Fruit fly (Drosophila melanogaster) whole organism, pupa: Measurements from ENCODE around the gene CG32137.

Experiments
- CG10348 ChIP-seq: fragments of 200-800 bp; sonication (Bioruptor generic); IDR thresholded peaks from 2 replicates; pipeline ENCODE4 v1.3.6; 2022; ENCODE audit warnings: missing biosample characterization, missing genetic modification characterization
- CG12605 ChIP-seq: fragments of 200-800 bp; sonication (Bioruptor generic); IDR thresholded peaks from 2 replicates; pipeline ENCODE4 v1.3.6; 2022; ENCODE audit warnings: missing biosample characterization, missing genetic modification characterization
- CG13204 ChIP-seq: fragments of 200-800 bp; sonication (Bioruptor generic); optimal IDR thresholded peaks from 2 replicates; lab custom pipeline; 2018; ENCODE audit warnings: missing biosample characterization, mild to moderate bottlenecking, missing genetic modification characterization, moderate library complexity
- CG14655 ChIP-seq: fragments of 200-800 bp; sonication (Bioruptor generic); optimal IDR thresholded peaks from 3 replicates; lab custom pipeline; 2017; ENCODE audit warnings: mild to moderate bottlenecking, missing biosample characterization, missing genetic modification reagents, missing genetic modification characterization
- CG15710 ChIP-seq: fragments of 200-800 bp; sonication (Bioruptor generic); optimal IDR thresholded peaks from 2 replicates; lab custom pipeline; 2018; ENCODE audit warnings: missing biosample characterization, mild to moderate bottlenecking, missing genetic modification characterization, moderate library complexity
- CG17806 ChIP-seq: fragments of 200-800 bp; sonication (Bioruptor generic); optimal IDR thresholded peaks from 2 replicates; lab custom pipeline; 2018; ENCODE audit warnings: missing biosample characterization, mild to moderate bottlenecking, missing genetic modification characterization, moderate library complexity
- CG32121 ChIP-seq: fragments of 200-800 bp; sonication (Bioruptor generic); IDR thresholded peaks from 2 replicates; pipeline ENCODE4 v1.3.6; 2022; ENCODE audit warnings: missing biosample characterization, missing genetic modification characterization
- CG34367 ChIP-seq: fragments of 200-800 bp; sonication (Bioruptor generic); optimal IDR thresholded peaks from 2 replicates; lab custom pipeline; 2018; ENCODE audit warnings: missing biosample characterization, mild to moderate bottlenecking, missing genetic modification characterization
- CG4496 ChIP-seq: fragments of 200-800 bp; sonication (Bioruptor generic); IDR thresholded peaks from 3 replicates; pipeline ENCODE4 v1.3.6; 2022; ENCODE audit warnings: missing biosample characterization, missing genetic modification characterization
- CG8159 ChIP-seq: fragments of 200-800 bp; sonication (Bioruptor generic); optimal IDR thresholded peaks from 3 replicates; lab custom pipeline; 2018; ENCODE audit warnings: missing biosample characterization, mild to moderate bottlenecking, missing genetic modification characterization, moderate library complexity
- CG8301 ChIP-seq: fragments of 200-800 bp; sonication (Bioruptor generic); optimal IDR thresholded peaks from 2 replicates; lab custom pipeline; 2018; ENCODE audit warnings: missing biosample characterization, mild to moderate bottlenecking, missing genetic modification characterization
- CG9948 ChIP-seq: fragments of 200-800 bp; sonication (Bioruptor generic); optimal IDR thresholded peaks from 2 replicates; lab custom pipeline; 2018; ENCODE audit warnings: missing biosample characterization, mild to moderate bottlenecking, missing genetic modification characterization, moderate library complexity
- D1 ChIP-seq: fragments of 200-800 bp; sonication (Bioruptor generic); optimal IDR thresholded peaks from 2 replicates; lab custom pipeline; 2018; ENCODE audit warnings: missing biosample characterization, mild to moderate bottlenecking, missing genetic modification characterization, moderate library complexity
- EcR ChIP-seq: fragments of 200-800 bp; sonication (Bioruptor generic); optimal IDR thresholded peaks from 3 replicates; lab custom pipeline; 2019; ENCODE audit warnings: missing biosample characterization, missing genetic modification characterization, mild to moderate bottlenecking, moderate library complexity, missing genetic modification reagents
- Ets98B ChIP-seq: fragments of 200-800 bp; sonication (Bioruptor generic); IDR thresholded peaks from 2 replicates; pipeline ENCODE4 v1.3.6; 2022; ENCODE audit warnings: missing biosample characterization, missing genetic modification characterization
- Pif1A ChIP-seq: fragments of 200-800 bp; sonication (Bioruptor generic); optimal IDR thresholded peaks from 3 replicates; lab custom pipeline; 2016; ENCODE audit warnings: missing biosample characterization, missing genetic modification characterization
- Pif1B ChIP-seq: fragments of 200-800 bp; sonication (Bioruptor generic); optimal IDR thresholded peaks from 3 replicates; lab custom pipeline; 2016; ENCODE audit warnings: missing biosample characterization, missing genetic modification characterization
- Snoo ChIP-seq: fragments of 200-800 bp; sonication (Bioruptor generic); optimal IDR thresholded peaks from 3 replicates; lab custom pipeline; 2017; ENCODE audit warnings: missing biosample characterization, mild to moderate bottlenecking, missing genetic modification characterization, inconsistent platforms
- fd96Ca ChIP-seq: fragments of 200-800 bp; sonication (Bioruptor generic); IDR thresholded peaks from 3 replicates; pipeline ENCODE4 v1.3.6; 2022; ENCODE audit warnings: missing biosample characterization, missing genetic modification characterization
- gl ChIP-seq: fragments of 200-800 bp; sonication (Bioruptor generic); optimal IDR thresholded peaks from 2 replicates; lab custom pipeline; 2018; ENCODE audit warnings: missing biosample characterization, mild to moderate bottlenecking, missing genetic modification characterization
- rn ChIP-seq: fragments of 200-800 bp; sonication (Bioruptor generic); IDR thresholded peaks from 2 replicates; pipeline ENCODE4 v1.3.6; 2022; ENCODE audit warnings: missing biosample characterization, missing genetic modification characterization

CG32137 gene

DNA sequence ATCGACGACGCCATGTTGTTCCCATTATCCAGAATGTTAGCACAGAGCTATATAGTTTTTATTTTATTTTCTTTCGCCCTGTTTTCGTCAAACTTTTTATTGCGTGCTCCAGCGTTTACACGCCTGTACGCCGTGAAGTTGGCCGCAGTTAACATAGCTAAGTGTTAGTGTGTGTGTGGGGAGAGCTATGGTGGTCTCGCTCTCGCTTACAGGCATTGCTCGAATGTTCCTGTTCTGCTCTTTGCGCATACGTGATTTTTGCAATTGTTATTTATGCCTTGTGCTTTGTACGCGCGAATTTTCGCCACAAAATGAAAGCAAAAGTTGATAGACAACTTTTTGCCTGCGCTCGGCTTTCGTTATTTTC is 65.0 kb downstream of the CG32137 start:
- TF ChIP-seq CG8159 (no peak), EcR (GFP tag; lab: Kevin White, UChicago) (no peak), CG13204 (GFP tag; lab: Kevin White, UChicago) (peak; percentile 18), CG10348 (GFP tag; lab: Robert Waterston, UW) (no peak), CG17806 (tag; lab: Kevin White, UChicago) (no peak), fd96Ca (GFP tag; lab: Robert Waterston, UW) (peak; percentile 56; the same call in 1 of the 3 replicates), CG4496 (GFP tag; lab: Robert Waterston, UW) (peak; percentile 17; the same call in 1 of the 3 replicates), Ets98B (GFP tag; lab: Robert Waterston, UW) (peak; percentile 55), CG14655 (peak; percentile 17), CG32121 (peak; percentile 47; the same call in 1 of the 2 replicates), CG12605 (GFP tag; lab: Robert Waterston, UW) (peak; percentile 35; the same call in 1 of the 2 replicates), CG9948 (tag; lab: Kevin White, UChicago) (no peak), Snoo (no peak), CG8301 (tag; lab: Kevin White, UChicago) (no peak)

DNA sequence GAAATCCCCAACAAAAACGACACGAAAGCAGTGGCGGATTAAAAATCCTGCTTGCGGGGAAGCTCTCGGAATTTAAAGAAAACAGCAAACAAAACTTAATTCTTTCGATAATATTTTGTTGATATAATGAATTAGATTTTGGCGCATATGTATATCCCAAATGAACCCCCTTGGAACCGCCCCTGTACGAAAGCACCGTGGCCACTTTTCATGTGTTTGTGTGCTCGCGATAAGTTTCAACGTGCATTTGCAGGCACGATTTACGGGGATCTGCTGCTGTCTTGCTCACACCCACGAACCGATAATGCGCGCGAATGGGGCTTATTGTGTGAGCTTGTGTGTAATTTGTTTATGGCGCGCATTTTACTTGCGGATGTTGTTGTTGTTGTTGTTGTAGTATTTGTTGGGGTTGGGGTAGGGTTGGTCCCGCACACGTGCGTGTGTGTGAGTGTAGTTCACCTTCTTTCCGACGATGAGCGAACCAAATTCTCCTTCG is 66.0 kb downstream of the CG32137 start:
- peak; percentile 97 for TF ChIP-seq CG15710
- TF ChIP-seq CG32121 = peak; percentile 98
- peak; percentile 98 for TF ChIP-seq CG8301 (tag; lab: Kevin White, UChicago)
- TF ChIP-seq CG9948 (tag; lab: Kevin White, UChicago) = peak; percentile 97
- TF ChIP-seq CG10348 (GFP tag; lab: Robert Waterston, UW) = peak; percentile 98
- TF ChIP-seq fd96Ca (GFP tag; lab: Robert Waterston, UW) = peak; percentile 100
- TF ChIP-seq CG17806 (tag; lab: Kevin White, UChicago) = peak; percentile 97
- TF ChIP-seq Ets98B (GFP tag; lab: Robert Waterston, UW) = peak; percentile 99
- peak; percentile 96 for TF ChIP-seq Snoo
- peak; percentile 96 for TF ChIP-seq CG12605 (GFP tag; lab: Robert Waterston, UW)
- peak; percentile 98 for TF ChIP-seq CG14655
- peak; percentile 97 for TF ChIP-seq rn
- TF ChIP-seq CG34367 (tag; lab: Kevin White, UChicago) = peak; percentile 96
- TF ChIP-seq Pif1B (GFP tag; lab: Kevin White, UChicago) = peak; percentile 98
- TF ChIP-seq D1 (tag; lab: Kevin White, UChicago) = no peak
- TF ChIP-seq gl (tag; lab: Kevin White, UChicago) = peak; percentile 94
- peak; percentile 99 for TF ChIP-seq CG4496 (GFP tag; lab: Robert Waterston, UW)
- peak; percentile 93 for TF ChIP-seq CG13204 (GFP tag; lab: Kevin White, UChicago)
- TF ChIP-seq EcR (GFP tag; lab: Kevin White, UChicago) = peak; percentile 48
- TF ChIP-seq Pif1A (GFP tag; lab: Kevin White, UChicago) = peak; percentile 98
- TF ChIP-seq CG8159 = peak; percentile 97

DNA sequence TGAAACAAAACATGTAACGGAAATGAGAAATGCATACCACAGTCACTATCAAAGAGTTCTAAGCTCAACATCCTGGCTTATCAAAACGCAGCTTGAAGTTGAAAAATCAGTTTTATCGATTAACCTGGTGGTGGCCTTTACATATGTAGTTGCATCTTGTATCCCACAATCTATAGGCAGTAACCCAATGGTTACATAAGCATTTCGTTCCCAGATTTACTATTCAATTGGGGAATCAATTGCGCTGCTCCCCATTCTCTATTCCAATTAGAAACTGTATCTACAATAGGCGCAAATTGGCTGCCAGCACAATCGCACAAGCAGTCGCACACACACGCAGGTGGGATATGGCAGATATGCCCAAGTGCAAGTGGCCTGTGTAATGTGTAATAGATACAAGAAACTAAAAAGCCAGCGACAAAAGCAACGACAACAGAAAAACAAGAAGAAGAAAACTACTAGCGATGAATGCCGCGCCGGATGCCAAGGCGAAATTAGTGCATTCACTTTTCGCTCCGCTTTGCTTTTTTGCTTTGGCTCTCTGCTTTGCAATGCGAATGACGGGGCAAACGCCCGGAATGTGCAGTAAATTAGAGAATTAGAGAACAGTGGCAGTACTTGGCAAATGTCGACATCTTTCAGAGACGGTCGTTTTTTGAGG is 66.7 kb downstream of the CG32137 start:
- TF ChIP-seq D1 (tag; lab: Kevin White, UChicago) (no peak), CG4496 (GFP tag; lab: Robert Waterston, UW) (peak; percentile 19; the same call in 1 of the 3 replicates), CG32121 (no peak), Pif1A (GFP tag; lab: Kevin White, UChicago) (no peak), CG10348 (GFP tag; lab: Robert Waterston, UW) (no peak)

DNA sequence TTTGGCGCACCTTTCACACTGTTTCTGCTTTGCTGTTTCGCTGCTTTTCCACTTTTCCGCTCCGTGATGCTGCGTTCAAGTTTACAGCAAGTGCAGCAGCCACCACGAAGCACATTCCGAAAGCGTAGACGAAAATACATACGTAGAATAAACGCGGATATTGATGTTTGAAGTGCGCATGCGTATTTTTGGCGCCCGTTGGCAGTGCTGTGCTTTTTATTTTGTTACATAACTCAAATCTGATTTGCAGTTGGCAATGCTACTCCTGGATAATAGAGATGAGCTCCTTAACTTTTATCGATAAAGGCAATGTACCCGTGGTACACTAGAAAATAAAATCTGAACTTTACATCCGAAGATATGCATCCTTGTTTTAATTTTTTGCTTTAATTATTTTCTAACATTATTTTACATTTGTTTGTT is 67.7 kb downstream of the CG32137 start:
- TF ChIP-seq CG9948 (tag; lab: Kevin White, UChicago) (no peak), CG15710 (no peak), rn (no peak), Ets98B (GFP tag; lab: Robert Waterston, UW) (peak; percentile 15), CG12605 (GFP tag; lab: Robert Waterston, UW) (0 out of 2 replicates have a peak, but pooled peaks have one; percentile 8)
- TF ChIP-seq, all 21 proteins: peak for 2
